Fruit fly (Drosophila melanogaster) whole organism, embryonic: Measurements from ENCODE around the gene Vago.

Source experiments
- ATbp ChIP-seq: fragments of 200-800 bp; sonication (Bioruptor generic); optimal IDR thresholded peaks from 2 replicates; lab custom pipeline; 2017; ENCODE audit warnings: missing biosample characterization, mild to moderate bottlenecking, missing genetic modification characterization, missing genetic modification reagents
- Adf1 ChIP-seq: fragments of 200-800 bp; sonication (Bioruptor generic); IDR thresholded peaks from 2 replicates; pipeline ENCODE4 v1.3.6; 2022; ENCODE audit warnings: missing biosample characterization, missing genetic modification characterization
- Blimp-1 ChIP-seq: fragments of 200-800 bp; sonication (Bioruptor generic); optimal IDR thresholded peaks from 3 replicates; lab custom pipeline; 2018; ENCODE audit warnings: missing biosample characterization, missing genetic modification characterization, mild to moderate bottlenecking, moderate library complexity, missing genetic modification reagents
- CG10543 ChIP-seq: fragments of 200-800 bp; sonication (Bioruptor generic); optimal IDR thresholded peaks from 3 replicates; lab custom pipeline; 2017; ENCODE audit warnings: missing biosample characterization, mild to moderate bottlenecking, missing genetic modification characterization, moderate library complexity
- CG15269 ChIP-seq: fragments of 200-800 bp; sonication (Bioruptor generic); optimal IDR thresholded peaks from 2 replicates; lab custom pipeline; 2018; ENCODE audit warnings: missing biosample characterization, mild to moderate bottlenecking, missing genetic modification characterization, moderate library complexity
- CG16779 ChIP-seq: fragments of 200-800 bp; sonication (Bioruptor generic); IDR thresholded peaks from 2 replicates; pipeline ENCODE4 v1.3.6; 2022; ENCODE audit warnings: missing biosample characterization, missing genetic modification characterization
- CG18599 ChIP-seq: fragments of 200-800 bp; sonication (Bioruptor generic); optimal IDR thresholded peaks from 3 replicates; lab custom pipeline; 2017; ENCODE audit warnings: missing biosample characterization, missing genetic modification characterization, mild to moderate bottlenecking, moderate library complexity, missing genetic modification reagents
- CG2202 ChIP-seq: fragments of 200-800 bp; sonication (Bioruptor generic); optimal IDR thresholded peaks from 2 replicates; lab custom pipeline; 2018; ENCODE audit warnings: missing biosample characterization, mild to moderate bottlenecking, missing genetic modification characterization
- CG31224 ChIP-seq: fragments of 200-800 bp; sonication (Bioruptor generic); IDR thresholded peaks from 2 replicates; pipeline ENCODE4 v1.3.6; 2022; ENCODE audit warnings: missing biosample characterization, missing genetic modification characterization
- CG3281 ChIP-seq: fragments of 200-800 bp; sonication (Bioruptor generic); optimal IDR thresholded peaks from 3 replicates; lab custom pipeline; 2017; ENCODE audit warnings: missing biosample characterization, mild to moderate bottlenecking, missing genetic modification characterization
- CG3995 ChIP-seq: fragments of 200-800 bp; sonication (Bioruptor generic); optimal IDR thresholded peaks from 3 replicates; lab custom pipeline; 2016; ENCODE audit warnings: missing biosample characterization, missing genetic modification characterization
- CG4424 ChIP-seq: fragments of 200-800 bp; sonication (Bioruptor generic); optimal IDR thresholded peaks from 3 replicates; lab custom pipeline; 2016; ENCODE audit warnings: missing biosample characterization, missing genetic modification characterization
- CG9609 ChIP-seq: fragments of 200-800 bp; sonication (Bioruptor generic); optimal IDR thresholded peaks from 3 replicates; lab custom pipeline; 2016; ENCODE audit warnings: missing biosample characterization, missing genetic modification characterization
- CG9876 ChIP-seq: fragments of 200-800 bp; sonication (Bioruptor generic); optimal IDR thresholded peaks from 2 replicates; lab custom pipeline; 2016; ENCODE audit warnings: missing biosample characterization, missing genetic modification characterization
- Doc2 ChIP-seq: fragments of 200-800 bp; sonication (Bioruptor generic); IDR thresholded peaks from 2 replicates; pipeline ENCODE4 v1.3.6; 2022; ENCODE audit warnings: missing biosample characterization, missing genetic modification characterization
- Hr3 ChIP-seq: fragments of 200-800 bp; sonication (Bioruptor generic); optimal IDR thresholded peaks from 3 replicates; lab custom pipeline; 2016; ENCODE audit warnings: missing biosample characterization, missing genetic modification characterization
- Lhr ChIP-seq: fragments of 200-800 bp; sonication (Bioruptor generic); optimal IDR thresholded peaks from 3 replicates; lab custom pipeline; 2017; ENCODE audit warnings: mild to moderate bottlenecking, missing biosample characterization, missing genetic modification reagents, missing genetic modification characterization
- Mad ChIP-seq: fragments of 200-800 bp; sonication (Bioruptor generic); optimal IDR thresholded peaks from 2 replicates; lab custom pipeline; 2016; ENCODE audit warnings: missing biosample characterization, missing genetic modification characterization
- Neu2 ChIP-seq: fragments of 200-800 bp; sonication (Bioruptor generic); optimal IDR thresholded peaks from 3 replicates; lab custom pipeline; 2016; ENCODE audit warnings: missing biosample characterization, missing genetic modification characterization, borderline replicate concordance
- NfI ChIP-seq: fragments of 200-800 bp; sonication (Bioruptor generic); optimal IDR thresholded peaks from 3 replicates; lab custom pipeline; 2018; ENCODE audit warnings: missing biosample characterization, mild to moderate bottlenecking, missing genetic modification characterization, moderate library complexity
- Spps ChIP-seq: fragments of 200-800 bp; sonication (Bioruptor generic); optimal IDR thresholded peaks from 2 replicates; lab custom pipeline; 2018; ENCODE audit warnings: missing biosample characterization, mild to moderate bottlenecking, missing genetic modification characterization
- Vsx1 ChIP-seq: fragments of 200-800 bp; sonication (Bioruptor generic); optimal IDR thresholded peaks from 2 replicates; lab custom pipeline; 2017; ENCODE audit warnings: missing biosample characterization, mild to moderate bottlenecking, missing genetic modification characterization, missing genetic modification reagents
- amos ChIP-seq: fragments of 200-800 bp; sonication (Bioruptor generic); IDR thresholded peaks from 2 replicates; pipeline ENCODE4 v1.3.6; 2022; ENCODE audit warnings: missing biosample characterization, missing genetic modification characterization; ENCODE audit not compliant: partially characterized antibody
- ap ChIP-seq: fragments of 200-800 bp; sonication (Bioruptor generic); IDR thresholded peaks from 2 replicates; pipeline ENCODE4 v1.3.6; 2022; ENCODE audit warnings: missing biosample characterization, missing genetic modification characterization
- bigmax ChIP-seq: fragments of 200-800 bp; sonication (Bioruptor generic); optimal IDR thresholded peaks from 2 replicates; lab custom pipeline; 2018; ENCODE audit warnings: missing biosample characterization, mild to moderate bottlenecking, missing genetic modification characterization
- da ChIP-seq: fragments of 200-800 bp; sonication (Bioruptor generic); optimal IDR thresholded peaks from 2 replicates; lab custom pipeline; 2016; ENCODE audit warnings: missing biosample characterization, missing genetic modification characterization
- dpn ChIP-seq, 2 experiments: fragments of 200-800 bp; sonication (Bioruptor generic); optimal IDR thresholded peaks; 3 replicates each; lab custom pipeline; 2016; ENCODE audit warnings: missing biosample characterization in 2 of 2, missing genetic modification characterization in 2 of 2
- gem ChIP-seq: fragments of 200-800 bp; sonication (Bioruptor generic); optimal IDR thresholded peaks from 2 replicates; lab custom pipeline; 2019; ENCODE audit warnings: missing biosample characterization, mild to moderate bottlenecking, missing genetic modification characterization, moderate library complexity
- hth ChIP-seq: fragments of >200 bp; optimal IDR thresholded peaks from 2 replicates; lab custom pipeline; 2017; ENCODE audit warnings: inconsistent platforms
- kay ChIP-seq: fragments of 200-800 bp; sonication (Bioruptor generic); optimal IDR thresholded peaks from 2 replicates; lab custom pipeline; 2016; ENCODE audit warnings: missing biosample characterization, missing genetic modification characterization
- ken ChIP-seq: fragments of 200-800 bp; sonication (Bioruptor generic); IDR thresholded peaks from 3 replicates; pipeline ENCODE4 v1.3.6; 2022; ENCODE audit warnings: missing biosample characterization, missing genetic modification characterization
- knrl ChIP-seq: fragments of 200-800 bp; sonication (Bioruptor generic); IDR thresholded peaks from 3 replicates; pipeline ENCODE4 v1.3.6; 2022; ENCODE audit warnings: missing biosample characterization, missing genetic modification characterization; ENCODE audit not compliant: partially characterized antibody
- lab ChIP-seq: fragments of 200-800 bp; sonication (Bioruptor generic); optimal IDR thresholded peaks from 3 replicates; lab custom pipeline; 2017; ENCODE audit warnings: missing biosample characterization, missing genetic modification characterization, mild to moderate bottlenecking, moderate library complexity, missing genetic modification reagents
- lmd ChIP-seq: fragments of 200-800 bp; sonication (Bioruptor generic); IDR thresholded peaks from 2 replicates; pipeline ENCODE4 v1.3.6; 2022; ENCODE audit warnings: missing biosample characterization, missing genetic modification characterization
- mirr ChIP-seq: fragments of 200-800 bp; sonication (Bioruptor generic); optimal IDR thresholded peaks from 3 replicates; lab custom pipeline; 2018; ENCODE audit warnings: missing biosample characterization, mild to moderate bottlenecking, missing genetic modification characterization
- nau ChIP-seq: fragments of 200-800 bp; sonication (Bioruptor generic); optimal IDR thresholded peaks from 3 replicates; lab custom pipeline; 2017; ENCODE audit warnings: missing biosample characterization, mild to moderate bottlenecking, missing genetic modification characterization, missing genetic modification reagents
- nom ChIP-seq: fragments of 200-800 bp; sonication (Bioruptor generic); optimal IDR thresholded peaks from 2 replicates; lab custom pipeline; 2017; ENCODE audit warnings: missing biosample characterization, missing genetic modification characterization, mild to moderate bottlenecking, moderate library complexity, missing genetic modification reagents
- odd ChIP-seq: fragments of 200-800 bp; sonication (Bioruptor generic); optimal IDR thresholded peaks from 2 replicates; lab custom pipeline; 2017; ENCODE audit warnings: missing biosample characterization, mild to moderate bottlenecking, missing genetic modification characterization
- pan ChIP-seq, 4 experiments: fragments of >200 bp in 3 of 4; fragments of 200-800 bp in 1 of 4; sonication (Bioruptor generic) in 1 of 4; optimal IDR thresholded peaks in 3 of 4; IDR thresholded peaks in 1 of 4; 2 replicates each; pipeline versions ENCODE4 v1.3.6 to Lab custom; 2017 to 2022; ENCODE audit warnings: missing biosample characterization in 2 of 4, missing genetic modification characterization in 2 of 4, mixed read lengths in 1 of 4
- pho ChIP-seq: fragments of 200-800 bp; sonication (Bioruptor generic); optimal IDR thresholded peaks from 2 replicates; lab custom pipeline; 2016; ENCODE audit warnings: missing biosample characterization, missing genetic modification characterization
- ro ChIP-seq: fragments of 200-800 bp; sonication (Bioruptor generic); IDR thresholded peaks from 2 replicates; pipeline ENCODE4 v1.3.6; 2022; ENCODE audit warnings: missing biosample characterization, missing genetic modification characterization
- shn ChIP-seq: fragments of 200-800 bp; sonication (Bioruptor generic); optimal IDR thresholded peaks from 3 replicates; lab custom pipeline; 2016; ENCODE audit warnings: missing biosample characterization, missing genetic modification characterization
- sim ChIP-seq: fragments of 200-800 bp; sonication (Bioruptor generic); IDR thresholded peaks from 2 replicates; pipeline ENCODE4 v1.3.6; 2022; ENCODE audit warnings: missing biosample characterization, missing genetic modification characterization
- slou ChIP-seq: fragments of 200-800 bp; sonication (Bioruptor generic); optimal IDR thresholded peaks from 3 replicates; lab custom pipeline; 2016; ENCODE audit warnings: missing biosample characterization, missing genetic modification characterization
- sr ChIP-seq: fragments of 200-800 bp; sonication (Bioruptor generic); IDR thresholded peaks from 3 replicates; pipeline ENCODE4 v1.3.6; 2022; ENCODE audit warnings: missing biosample characterization, missing genetic modification characterization
- stc ChIP-seq: fragments of 200-800 bp; sonication (Bioruptor generic); IDR thresholded peaks from 2 replicates; pipeline ENCODE4 v1.3.6; 2022; ENCODE audit warnings: missing biosample characterization, missing genetic modification characterization
- toy ChIP-seq: fragments of 200-800 bp; sonication (Bioruptor generic); IDR thresholded peaks from 2 replicates; pipeline ENCODE4 v1.3.6; 2022; ENCODE audit warnings: missing biosample characterization, missing genetic modification characterization
- trh ChIP-seq: fragments of 200-800 bp; sonication (Bioruptor generic); optimal IDR thresholded peaks from 2 replicates; lab custom pipeline; 2016; ENCODE audit warnings: missing biosample characterization, missing genetic modification characterization
- wor ChIP-seq: fragments of 200-800 bp; sonication (Bioruptor generic); IDR thresholded peaks from 2 replicates; pipeline ENCODE4 v1.3.6; 2022; ENCODE audit warnings: missing biosample characterization, missing genetic modification characterization
- z ChIP-seq: fragments of 200-800 bp; sonication (Bioruptor generic); IDR thresholded peaks from 3 replicates; pipeline ENCODE4 v1.3.6; 2022; ENCODE audit warnings: missing biosample characterization, missing genetic modification characterization
- zen ChIP-seq: fragments of 200-800 bp; sonication (Bioruptor generic); optimal IDR thresholded peaks from 3 replicates; lab custom pipeline; 2018; ENCODE audit warnings: missing biosample characterization, mild to moderate bottlenecking, missing genetic modification characterization, moderate library complexity

The Vago gene

dm6 chrX:11087384-11087783 is 1.7 kb upstream of the Vago start:
- no peak for TF ChIP-seq ATbp
- TF ChIP-seq hth: no peak
- no peak for TF ChIP-seq CG2202 (tag; lab: Kevin White, UChicago)
- no peak for TF ChIP-seq stc (GFP tag; lab: Robert Waterston, UW)
- no peak for TF ChIP-seq CG9609 (GFP tag; lab: Kevin White, UChicago)
- TF ChIP-seq NfI: no peak
- no peak for TF ChIP-seq CG4424 (GFP tag; lab: Kevin White, UChicago)
- no peak for TF ChIP-seq odd
- TF ChIP-seq z (GFP tag; lab: Robert Waterston, UW): no peak
- TF ChIP-seq nau (GFP tag; lab: Kevin White, UChicago): no peak
- TF ChIP-seq Adf1 (GFP tag; lab: Robert Waterston, UW): no peak
- TF ChIP-seq knrl (GFP tag; lab: Robert Waterston, UW): no peak
- no peak for TF ChIP-seq CG10543 (GFP tag; lab: Kevin White, UChicago)
- no peak for TF ChIP-seq sim
- TF ChIP-seq dpn (GFP tag; optimal IDR thresholded peaks at IDR 0.05; lab: Kevin White, UChicago): no peak
- no peak for TF ChIP-seq shn
- peak; percentile 37 for TF ChIP-seq gem
- TF ChIP-seq pan (optimal IDR thresholded peaks at IDR 0.05; lab: Kevin White, UChicago): no peak
- TF ChIP-seq pan (GFP tag; optimal IDR thresholded peaks at IDR 0.05 in 1 of 2, IDR thresholded peaks at IDR 0.05 in 1 of 2): peak in 1 of 2 experiments; percentile 42
- TF ChIP-seq ken: 0 out of 3 replicates have a peak, but pooled peaks have one; percentile 22
- TF ChIP-seq CG15269: no peak
- TF ChIP-seq amos: no peak
- no peak for TF ChIP-seq nom
- no peak for TF ChIP-seq Hr3 (GFP tag; lab: Kevin White, UChicago)
- no peak for TF ChIP-seq sr (GFP tag; lab: Robert Waterston, UW)
- no peak for TF ChIP-seq mirr (GFP tag; lab: Kevin White, UChicago)
- no peak for TF ChIP-seq slou
- peak; percentile 13 for TF ChIP-seq lab (GFP tag; lab: Kevin White, UChicago)
- no peak for TF ChIP-seq CG3281
- no peak for TF ChIP-seq Vsx1 (GFP tag; lab: Kevin White, UChicago)
- no peak for TF ChIP-seq CG3995
- TF ChIP-seq toy (GFP tag; lab: Robert Waterston, UW): no peak
- no peak for TF ChIP-seq pho (GFP tag; lab: Kevin White, UChicago)
- peak; percentile 80 for TF ChIP-seq kay
- no peak for TF ChIP-seq CG18599 (GFP tag; lab: Kevin White, UChicago)
- TF ChIP-seq CG9876 (GFP tag; lab: Kevin White, UChicago): no peak
- peak; percentile 17 for TF ChIP-seq Blimp-1 (GFP tag; lab: Kevin White, UChicago)
- no peak for TF ChIP-seq Doc2
- TF ChIP-seq Spps (tag; lab: Kevin White, UChicago): no peak
- TF ChIP-seq bigmax: no peak
- no peak for TF ChIP-seq Mad (GFP tag; lab: Kevin White, UChicago)
- no peak for TF ChIP-seq lmd (GFP tag; lab: Robert Waterston, UW)
- TF ChIP-seq trh (GFP tag; lab: Kevin White, UChicago): no peak
- TF ChIP-seq CG16779: no peak
- TF ChIP-seq Lhr (GFP tag; lab: Kevin White, UChicago): no peak
- TF ChIP-seq da: no peak
- TF ChIP-seq Neu2 (GFP tag; lab: Kevin White, UChicago): no peak
- TF ChIP-seq zen (tag; lab: Kevin White, UChicago): no peak
- no peak for TF ChIP-seq wor (GFP tag; lab: Robert Waterston, UW)
- TF ChIP-seq CG31224: no peak
- TF ChIP-seq ap: no peak
- no peak for TF ChIP-seq ro (GFP tag; lab: Robert Waterston, UW)
